Fruit fly (Drosophila melanogaster) whole organism, embryonic: ENCODE results near the gene Cpr67Fb.
A peak's percentile ranks its signal among the peaks of the same experiment; 100 is the strongest.

ENCODE experiments used
- Adf1 ChIP-seq: fragments of 200-800 bp; sonication (Bioruptor generic); IDR thresholded peaks from 2 replicates; pipeline ENCODE4 v1.3.6; 2022; ENCODE audit warnings: missing biosample characterization, missing genetic modification characterization
- Atf6 ChIP-seq: fragments of 200-800 bp; sonication (Bioruptor generic); IDR thresholded peaks from 2 replicates; pipeline ENCODE4 v1.3.6; 2022; ENCODE audit warnings: missing biosample characterization, missing genetic modification characterization
- CG10147 ChIP-seq: fragments of 200-800 bp; sonication (Bioruptor generic); optimal IDR thresholded peaks from 2 replicates; lab custom pipeline; 2019; ENCODE audit warnings: missing biosample characterization, mild to moderate bottlenecking, missing genetic modification characterization, moderate library complexity
- CG10321 ChIP-seq: fragments of 200-800 bp; sonication (Bioruptor generic); IDR thresholded peaks from 2 replicates; pipeline ENCODE4 v1.3.6; 2022; ENCODE audit warnings: missing biosample characterization, missing genetic modification characterization
- CG10565 ChIP-seq: fragments of 200-800 bp; sonication (Bioruptor generic); optimal IDR thresholded peaks from 3 replicates; lab custom pipeline; 2016; ENCODE audit warnings: missing biosample characterization, mild to moderate bottlenecking, missing genetic modification characterization
- CG11456 ChIP-seq: fragments of 200-800 bp; sonication (Bioruptor generic); IDR thresholded peaks from 3 replicates; pipeline ENCODE4 v1.3.6; 2022; ENCODE audit warnings: missing biosample characterization, missing genetic modification characterization
- CG12071 ChIP-seq: fragments of 200-800 bp; sonication (Bioruptor generic); optimal IDR thresholded peaks from 3 replicates; lab custom pipeline; 2018; ENCODE audit warnings: missing biosample characterization, mild to moderate bottlenecking, missing genetic modification characterization
- CG12155 ChIP-seq: fragments of 200-800 bp; sonication (Bioruptor generic); optimal IDR thresholded peaks from 3 replicates; lab custom pipeline; 2016; ENCODE audit warnings: missing biosample characterization, missing genetic modification characterization
- CG12299 ChIP-seq: fragments of 200-800 bp; sonication (Bioruptor generic); optimal IDR thresholded peaks from 2 replicates; lab custom pipeline; 2018; ENCODE audit warnings: missing biosample characterization, mild to moderate bottlenecking, missing genetic modification characterization
- CG12769 ChIP-seq: fragments of 200-800 bp; sonication (Bioruptor generic); optimal IDR thresholded peaks from 2 replicates; lab custom pipeline; 2019; ENCODE audit warnings: missing biosample characterization, mild to moderate bottlenecking, missing genetic modification characterization, moderate library complexity
- CG13287 ChIP-seq: fragments of 200-800 bp; sonication (Bioruptor generic); IDR thresholded peaks from 2 replicates; pipeline ENCODE4 v1.3.6; 2022; ENCODE audit warnings: missing biosample characterization, missing genetic modification characterization; ENCODE audit not compliant: partially characterized antibody
- CG14667 ChIP-seq: fragments of 200-800 bp; sonication (Bioruptor generic); IDR thresholded peaks from 2 replicates; pipeline ENCODE4 v1.3.6; 2022; ENCODE audit warnings: missing biosample characterization, missing genetic modification characterization
- CG14710 ChIP-seq: fragments of 200-800 bp; sonication (Bioruptor generic); optimal IDR thresholded peaks from 3 replicates; lab custom pipeline; 2019; ENCODE audit warnings: missing biosample characterization, mild to moderate bottlenecking, missing genetic modification characterization, moderate library complexity
- CG14860 ChIP-seq: fragments of 200-800 bp; sonication (Bioruptor generic); IDR thresholded peaks from 3 replicates; pipeline ENCODE4 v1.3.6; 2022; ENCODE audit warnings: missing biosample characterization, missing genetic modification characterization; ENCODE audit not compliant: partially characterized antibody
- CG1792 ChIP-seq: fragments of 200-800 bp; sonication (Bioruptor generic); optimal IDR thresholded peaks from 2 replicates; lab custom pipeline; 2016; ENCODE audit warnings: missing biosample characterization, missing genetic modification characterization
- CG2875 ChIP-seq: fragments of 200-800 bp; sonication (Bioruptor generic); optimal IDR thresholded peaks from 2 replicates; lab custom pipeline; 2017; ENCODE audit warnings: missing biosample characterization, mild to moderate bottlenecking, missing genetic modification characterization, missing genetic modification reagents
- CG31224 ChIP-seq: fragments of 200-800 bp; sonication (Bioruptor generic); IDR thresholded peaks from 2 replicates; pipeline ENCODE4 v1.3.6; 2022; ENCODE audit warnings: missing biosample characterization, missing genetic modification characterization
- CG31388 ChIP-seq: fragments of 200-800 bp; sonication (Bioruptor generic); optimal IDR thresholded peaks from 2 replicates; lab custom pipeline; 2016; ENCODE audit warnings: missing biosample characterization, missing genetic modification characterization
- CG4424 ChIP-seq: fragments of 200-800 bp; sonication (Bioruptor generic); optimal IDR thresholded peaks from 3 replicates; lab custom pipeline; 2016; ENCODE audit warnings: missing biosample characterization, missing genetic modification characterization
- CG8290 ChIP-seq, 3 experiments: fragments of 200-800 bp; sonication (Bioruptor generic); optimal IDR thresholded peaks; 2 replicates each; lab custom pipeline; 2016 to 2019; ENCODE audit warnings: missing biosample characterization in 3 of 3, missing genetic modification characterization in 3 of 3, mild to moderate bottlenecking in 2 of 3, moderate library complexity in 1 of 3
- CG8359 ChIP-seq: fragments of 200-800 bp; sonication (Bioruptor generic); optimal IDR thresholded peaks from 2 replicates; lab custom pipeline; 2017; ENCODE audit warnings: missing biosample characterization, mild to moderate bottlenecking, missing genetic modification characterization, borderline replicate concordance
- CTCF ChIP-seq: fragments of 200-800 bp; sonication (Bioruptor generic); optimal IDR thresholded peaks from 2 replicates; lab custom pipeline; 2017; ENCODE audit warnings: missing biosample characterization, mild to moderate bottlenecking, missing genetic modification characterization, moderate library complexity
- CrebB ChIP-seq: fragments of 200-800 bp; sonication (Bioruptor generic); optimal IDR thresholded peaks from 3 replicates; lab custom pipeline; 2018; ENCODE audit warnings: missing biosample characterization, mild to moderate bottlenecking, missing genetic modification characterization
- Drgx ChIP-seq: fragments of 200-800 bp; sonication (Bioruptor generic); IDR thresholded peaks from 2 replicates; pipeline ENCODE4 v1.3.6; 2022; ENCODE audit warnings: missing biosample characterization, missing genetic modification characterization
- HLH4C ChIP-seq: fragments of 200-800 bp; sonication (Bioruptor generic); IDR thresholded peaks from 3 replicates; pipeline ENCODE4 v1.3.6; 2022; ENCODE audit warnings: missing biosample characterization, missing genetic modification characterization; ENCODE audit not compliant: partially characterized antibody
- HmgZ ChIP-seq: fragments of 200-800 bp; sonication (Bioruptor generic); optimal IDR thresholded peaks from 2 replicates; lab custom pipeline; 2018; ENCODE audit warnings: missing biosample characterization, mild to moderate bottlenecking, missing genetic modification characterization
- Hmr ChIP-seq: fragments of 200-800 bp; sonication (Bioruptor generic); optimal IDR thresholded peaks from 3 replicates; lab custom pipeline; 2017; ENCODE audit warnings: mild to moderate bottlenecking, missing biosample characterization, missing genetic modification reagents, missing genetic modification characterization
- Mad ChIP-seq: fragments of 200-800 bp; sonication (Bioruptor generic); optimal IDR thresholded peaks from 2 replicates; lab custom pipeline; 2016; ENCODE audit warnings: missing biosample characterization, missing genetic modification characterization
- Sox102F ChIP-seq: fragments of 200-800 bp; sonication (Bioruptor generic); optimal IDR thresholded peaks from 2 replicates; lab custom pipeline; 2018; ENCODE audit warnings: missing biosample characterization, mild to moderate bottlenecking, missing genetic modification characterization, moderate library complexity
- Sry-δ ChIP-seq: fragments of 200-800 bp; sonication (Bioruptor generic); optimal IDR thresholded peaks from 2 replicates; lab custom pipeline; 2016; ENCODE audit warnings: missing biosample characterization, missing genetic modification characterization
- TFAM ChIP-seq: fragments of 200-800 bp; sonication (Bioruptor generic); optimal IDR thresholded peaks from 2 replicates; lab custom pipeline; 2017; ENCODE audit warnings: missing biosample characterization, missing genetic modification characterization, inconsistent platforms
- ac ChIP-seq: fragments of 200-800 bp; sonication (Bioruptor generic); optimal IDR thresholded peaks from 3 replicates; lab custom pipeline; 2017; ENCODE audit warnings: missing biosample characterization, mild to moderate bottlenecking, missing genetic modification characterization
- ara ChIP-seq: fragments of 200-800 bp; sonication (Bioruptor generic); IDR thresholded peaks from 2 replicates; pipeline ENCODE4 v1.3.6; 2022; ENCODE audit warnings: missing biosample characterization, missing genetic modification characterization
- az2 ChIP-seq: fragments of 200-800 bp; sonication (Bioruptor generic); optimal IDR thresholded peaks from 3 replicates; lab custom pipeline; 2016; ENCODE audit warnings: missing biosample characterization, missing genetic modification characterization
- bowl ChIP-seq: fragments of 200-800 bp; sonication (Bioruptor generic); IDR thresholded peaks from 2 replicates; pipeline ENCODE4 v1.3.6; 2022; ENCODE audit warnings: missing biosample characterization, missing genetic modification characterization
- btn ChIP-seq: fragments of 200-800 bp; sonication (Bioruptor generic); optimal IDR thresholded peaks from 2 replicates; lab custom pipeline; 2016; ENCODE audit warnings: missing biosample characterization, missing genetic modification characterization
- chif ChIP-seq, 2 experiments: fragments of 200-800 bp; sonication (Bioruptor generic); optimal IDR thresholded peaks; 3 replicates each; lab custom pipeline; 2016; ENCODE audit warnings: missing biosample characterization in 2 of 2, missing genetic modification characterization in 2 of 2
- dysf ChIP-seq: fragments of 200-800 bp; sonication (Bioruptor generic); IDR thresholded peaks from 3 replicates; pipeline ENCODE4 v1.3.6; 2022; ENCODE audit warnings: missing biosample characterization, missing genetic modification characterization
- eyg ChIP-seq: fragments of 200-800 bp; sonication (Bioruptor generic); optimal IDR thresholded peaks from 3 replicates; lab custom pipeline; 2016; ENCODE audit warnings: missing biosample characterization, missing genetic modification characterization
- gem ChIP-seq: fragments of 200-800 bp; sonication (Bioruptor generic); optimal IDR thresholded peaks from 2 replicates; lab custom pipeline; 2019; ENCODE audit warnings: missing biosample characterization, mild to moderate bottlenecking, missing genetic modification characterization, moderate library complexity
- gfzf ChIP-seq: fragments of 200-800 bp; sonication (Bioruptor generic); optimal IDR thresholded peaks from 2 replicates; lab custom pipeline; 2016; ENCODE audit warnings: missing biosample characterization, mild to moderate bottlenecking, missing genetic modification characterization, moderate library complexity
- kah ChIP-seq: fragments of 200-800 bp; sonication (Bioruptor generic); optimal IDR thresholded peaks from 2 replicates; lab custom pipeline; 2018; ENCODE audit warnings: missing biosample characterization, mild to moderate bottlenecking, missing genetic modification characterization
- kni ChIP-seq: fragments of 200-800 bp; sonication (Bioruptor generic); optimal IDR thresholded peaks from 3 replicates; lab custom pipeline; 2017; ENCODE audit warnings: mild to moderate bottlenecking, missing biosample characterization, missing genetic modification reagents, missing genetic modification characterization
- luna ChIP-seq: fragments of 200-800 bp; sonication (Bioruptor generic); optimal IDR thresholded peaks from 2 replicates; lab custom pipeline; 2016; ENCODE audit warnings: missing biosample characterization, missing genetic modification characterization
- pfk ChIP-seq: fragments of 200-800 bp; sonication (Bioruptor generic); optimal IDR thresholded peaks from 2 replicates; lab custom pipeline; 2018; ENCODE audit warnings: missing biosample characterization, mild to moderate bottlenecking, missing genetic modification characterization, moderate library complexity
- sd ChIP-seq: fragments of 200-800 bp; sonication (Bioruptor generic); optimal IDR thresholded peaks from 3 replicates; lab custom pipeline; 2018; ENCODE audit warnings: missing biosample characterization, mild to moderate bottlenecking, missing genetic modification characterization, moderate library complexity
- seq ChIP-seq: fragments of 200-800 bp; sonication (Bioruptor generic); IDR thresholded peaks from 2 replicates; pipeline ENCODE4 v1.3.6; 2022; ENCODE audit warnings: missing biosample characterization, missing genetic modification characterization
- unc-4 ChIP-seq: fragments of 200-800 bp; sonication (Bioruptor generic); IDR thresholded peaks from 2 replicates; pipeline ENCODE4 v1.3.6; 2022; ENCODE audit warnings: missing biosample characterization, missing genetic modification characterization; ENCODE audit not compliant: partially characterized antibody
- yki ChIP-seq: fragments of >200 bp; optimal IDR thresholded peaks from 3 replicates; lab custom pipeline; 2018
- zen ChIP-seq: fragments of 200-800 bp; sonication (Bioruptor generic); optimal IDR thresholded peaks from 3 replicates; lab custom pipeline; 2018; ENCODE audit warnings: missing biosample characterization, mild to moderate bottlenecking, missing genetic modification characterization, moderate library complexity

Cpr67Fb gene

DNA sequence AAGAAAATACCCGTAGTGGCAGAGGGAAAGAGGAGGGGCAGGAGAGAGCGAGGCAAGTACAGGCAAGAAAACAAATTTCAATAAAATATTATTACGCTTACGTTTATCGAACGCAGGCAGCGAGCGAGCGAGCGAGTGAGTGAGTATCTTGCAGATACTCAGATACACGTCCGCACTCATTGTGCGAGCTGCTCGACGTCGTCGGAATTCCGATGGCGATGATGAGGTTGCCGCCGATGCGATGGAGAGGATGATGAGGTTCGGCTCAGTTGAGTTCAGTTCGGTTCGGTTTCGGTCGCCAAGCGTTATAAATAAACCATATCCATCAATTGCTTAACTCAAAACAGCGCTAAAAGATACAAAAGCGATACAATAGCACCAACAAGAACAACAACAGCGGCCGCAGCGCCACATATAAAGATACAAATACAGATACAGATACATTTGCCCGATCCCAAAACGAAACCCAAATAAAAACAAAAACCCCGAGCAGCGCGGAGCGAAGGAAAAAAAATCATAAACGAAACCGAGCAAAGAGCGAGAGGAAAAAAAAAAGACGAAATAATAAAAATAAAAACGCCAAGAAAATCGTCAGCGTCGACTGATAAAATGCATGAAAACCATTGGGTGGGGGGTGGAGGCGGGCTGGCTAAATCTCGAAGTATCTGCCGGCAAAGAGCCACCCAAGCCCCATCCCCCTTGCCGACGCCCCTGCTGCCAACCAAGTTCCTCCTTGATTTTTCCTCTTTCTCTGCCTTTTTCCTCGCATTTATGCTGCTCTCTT is 41.4 kb upstream of the Cpr67Fb start (continued):
- TF ChIP-seq HmgZ (tag; lab: Kevin White, UChicago) (no peak), zen (tag; lab: Kevin White, UChicago) (no peak), CG2875 (no peak), Adf1 (GFP tag; lab: Robert Waterston, UW) (peak; percentile 60; the same call in 1 of the 2 replicates), Sox102F (no peak), unc-4 (GFP tag; lab: Robert Waterston, UW) (no peak), CG11456 (GFP tag; lab: Robert Waterston, UW) (no peak; the same call in 2 of the 3 replicates), sd (tag; lab: Kevin White, UChicago) (peak; percentile 98), CG8290 (GFP tag; optimal IDR thresholded peaks at IDR 0.05; lab: Kevin White, UChicago) (no peak), CG8290 (tag; optimal IDR thresholded peaks at IDR 0.05; lab: Kevin White, UChicago) (peak in 1 of 2 experiments; percentile 54), CG31388 (GFP tag; lab: Kevin White, UChicago) (no peak), HLH4C (GFP tag; lab: Robert Waterston, UW) (no peak), Hmr (GFP tag; lab: Kevin White, UChicago) (peak; percentile 14), Drgx (GFP tag; lab: Robert Waterston, UW) (peak; percentile 95), CG31224 (GFP tag; lab: Robert Waterston, UW) (no peak), CG12299 (tag; lab: Kevin White, UChicago) (no peak), Sry-δ (GFP tag; lab: Kevin White, UChicago) (no peak), seq (no peak), CG10321 (GFP tag; lab: Robert Waterston, UW) (no peak), yki (lab: Kevin White, UChicago) (no peak), TFAM (GFP tag; lab: Kevin White, UChicago) (no peak), gem (tag; lab: Kevin White, UChicago) (peak; percentile 24), Mad (GFP tag; lab: Kevin White, UChicago) (no peak), eyg (GFP tag; lab: Kevin White, UChicago) (no peak), CG10147 (GFP tag; lab: Kevin White, UChicago) (no peak), ac (GFP tag; lab: Kevin White, UChicago) (no peak), CG14710 (tag; lab: Kevin White, UChicago) (no peak), CG14667 (GFP tag; lab: Robert Waterston, UW) (no peak), pfk (GFP tag; lab: Kevin White, UChicago) (no peak), CG13287 (GFP tag; lab: Robert Waterston, UW) (no peak; the same call in 1 of the 2 replicates), CTCF (GFP tag; lab: Kevin White, UChicago) (no peak), Atf6 (no peak), CG12071 (GFP tag; lab: Kevin White, UChicago) (no peak), CG4424 (GFP tag; lab: Kevin White, UChicago) (peak; percentile 30), bowl (GFP tag; lab: Robert Waterston, UW) (no peak), ara (GFP tag; lab: Robert Waterston, UW) (no peak), btn (GFP tag; lab: Kevin White, UChicago) (no peak), gfzf (no peak), az2 (GFP tag; lab: Kevin White, UChicago) (no peak), luna (no peak), CrebB (no peak), CG8359 (GFP tag; lab: Kevin White, UChicago) (no peak), CG12769 (peak; percentile 63), kni (peak; percentile 77), dysf (GFP tag; lab: Robert Waterston, UW) (peak; percentile 38; the same call in 1 of the 3 replicates), CG1792 (GFP tag; lab: Kevin White, UChicago) (no peak), chif (GFP tag; optimal IDR thresholded peaks at IDR 0.05; lab: Kevin White, UChicago) (no peak), kah (GFP tag; lab: Kevin White, UChicago) (no peak), CG12155 (no peak), CG10565 (GFP tag; lab: Kevin White, UChicago) (no peak), CG14860 (GFP tag; lab: Robert Waterston, UW) (no peak)
